Fruit fly (Drosophila melanogaster): ENCODE data around the gene Plzf.

The Plzf gene

DNA sequence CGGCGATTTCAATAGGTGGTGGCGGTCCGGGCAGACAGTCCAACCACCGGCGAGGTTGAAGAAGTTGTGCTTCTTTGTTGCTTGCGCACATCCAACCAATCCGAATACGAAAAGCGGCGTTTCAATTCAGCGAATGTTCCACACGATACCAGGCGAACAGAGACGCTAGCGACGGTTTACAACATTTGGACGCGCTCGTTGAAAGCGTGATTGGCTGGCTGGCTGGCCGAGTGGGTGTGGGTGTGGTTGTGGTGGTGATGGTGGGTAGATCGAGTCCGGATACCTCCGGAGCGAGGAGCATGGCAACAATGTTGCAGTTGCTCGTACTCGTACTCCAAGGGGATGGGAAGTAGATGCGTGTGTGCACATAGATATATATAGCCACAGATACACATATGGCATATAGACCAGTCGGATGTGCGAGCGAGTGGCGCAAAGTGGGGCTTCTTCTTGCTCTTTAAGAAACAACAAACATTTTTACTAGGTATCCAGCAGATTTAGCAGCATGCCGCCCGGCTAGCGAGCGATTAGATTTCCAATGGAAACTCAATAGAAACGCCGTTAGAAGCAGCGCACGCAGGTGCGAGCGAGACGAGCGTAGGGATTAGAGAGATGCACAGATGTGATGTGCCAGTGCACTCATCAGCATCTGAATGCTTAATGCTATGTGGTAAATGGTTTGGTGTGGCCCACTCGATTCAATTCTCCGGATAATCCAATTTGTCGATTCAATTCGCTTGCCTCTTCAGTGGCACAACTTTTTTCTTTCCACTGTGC lies 38.4 kb downstream of the Plzf start:
- peak; percentile 91 for TF ChIP-seq CG13204 (GFP tag; optimal IDR thresholded peaks at IDR 0.05)
- peak; percentile 18 for TF ChIP-seq Pif1B (GFP tag; optimal IDR thresholded peaks at IDR 0.05)
- no peak for TF ChIP-seq CG4496 (GFP tag; IDR thresholded peaks at IDR 0.05)
- peak; percentile 19 for TF ChIP-seq CG14655 (GFP tag; optimal IDR thresholded peaks at IDR 0.05)
- TF ChIP-seq gl (tag; optimal IDR thresholded peaks at IDR 0.05): peak; percentile 3
- peak; percentile 30 for TF ChIP-seq Snoo (tag; optimal IDR thresholded peaks at IDR 0.05)
- no peak for TF ChIP-seq Ets98B (GFP tag; IDR thresholded peaks at IDR 0.05)
- peak; percentile 93 for TF ChIP-seq EcR (GFP tag; optimal IDR thresholded peaks at IDR 0.05)

DNA sequence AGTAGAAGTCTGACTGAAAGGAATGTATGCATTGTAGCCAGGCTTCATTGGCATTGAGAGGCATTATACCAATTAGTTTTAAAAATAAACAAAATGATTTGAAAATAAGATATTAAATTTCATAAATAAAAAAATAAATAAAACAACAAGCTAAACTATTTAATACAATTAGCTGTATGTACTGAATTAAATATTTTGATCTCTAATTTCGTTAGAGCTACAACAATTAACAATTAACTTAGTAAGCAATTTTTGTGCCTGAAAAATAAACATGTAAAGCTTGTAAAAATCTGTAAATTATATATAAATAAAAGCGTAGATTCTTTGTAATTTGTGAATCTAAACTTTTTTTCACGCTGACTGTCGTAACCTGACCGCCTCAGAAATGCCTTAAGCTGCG lies 40.9 kb downstream of the Plzf start, which contains the start of gene Rh5:
TSS of gene Rh5 (plus strand) at position 301 of the 400 bp plus-strand sequence.
- TF ChIP-seq EcR (GFP tag; optimal IDR thresholded peaks at IDR 0.05): no peak
- TF ChIP-seq CG15710 (tag; optimal IDR thresholded peaks at IDR 0.05): no peak
- no peak for TF ChIP-seq CG10348 (GFP tag; IDR thresholded peaks at IDR 0.05)
- TF ChIP-seq Ets98B (GFP tag; IDR thresholded peaks at IDR 0.05): no peak
- TF ChIP-seq CG8159 (tag; optimal IDR thresholded peaks at IDR 0.05): no peak
- no peak for TF ChIP-seq CG9948 (tag; optimal IDR thresholded peaks at IDR 0.05)
- TF ChIP-seq gl (tag; optimal IDR thresholded peaks at IDR 0.05): no peak
- no peak for TF ChIP-seq rn (GFP tag; IDR thresholded peaks at IDR 0.05)
- no peak for TF ChIP-seq CG8301 (tag; optimal IDR thresholded peaks at IDR 0.05)
- TF ChIP-seq Snoo (tag; optimal IDR thresholded peaks at IDR 0.05): no peak
- TF ChIP-seq CG17806 (tag; optimal IDR thresholded peaks at IDR 0.05): no peak
- no peak for TF ChIP-seq CG4496 (GFP tag; IDR thresholded peaks at IDR 0.05)
- TF ChIP-seq CG12605 (GFP tag; IDR thresholded peaks at IDR 0.05): no peak
- TF ChIP-seq CG14655 (GFP tag; optimal IDR thresholded peaks at IDR 0.05): no peak
- TF ChIP-seq Pif1B (GFP tag; optimal IDR thresholded peaks at IDR 0.05): no peak

DNA sequence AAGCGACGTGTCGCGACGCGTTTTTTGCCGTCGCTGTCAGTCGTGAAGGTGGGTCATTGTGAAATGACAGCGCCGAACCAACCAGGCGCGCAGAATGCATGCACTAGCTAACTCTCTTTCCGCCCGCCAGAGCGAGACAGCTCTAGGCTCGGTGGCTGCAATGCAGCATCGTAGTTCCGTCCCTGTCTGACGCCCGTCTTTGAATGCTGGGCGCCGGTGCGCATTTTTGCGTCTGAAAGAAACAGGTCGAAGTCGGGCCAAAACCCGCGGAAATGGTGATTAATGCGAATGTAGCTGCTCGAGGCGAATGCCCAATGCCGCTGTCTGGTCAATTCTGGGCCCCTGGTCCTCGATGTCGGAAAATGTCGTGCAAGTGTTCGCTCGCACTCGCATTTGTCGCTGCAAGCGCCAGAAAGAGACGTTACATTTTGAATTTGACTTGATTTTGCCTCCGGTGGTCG lies 41.4 kb downstream of the Plzf start:
- TF ChIP-seq Ets98B (GFP tag; IDR thresholded peaks at IDR 0.05) (no peak), CG9948 (tag; optimal IDR thresholded peaks at IDR 0.05) (peak; percentile 17), rn (GFP tag; IDR thresholded peaks at IDR 0.05) (no peak), CG15710 (tag; optimal IDR thresholded peaks at IDR 0.05) (peak; percentile 53), D1 (tag; optimal IDR thresholded peaks at IDR 0.05) (no peak), CG8159 (tag; optimal IDR thresholded peaks at IDR 0.05) (peak; percentile 36), fd96Ca (GFP tag; IDR thresholded peaks at IDR 0.05) (no peak), CG10348 (GFP tag; IDR thresholded peaks at IDR 0.05) (no peak), Pif1A (GFP tag; optimal IDR thresholded peaks at IDR 0.05) (peak; percentile 68), CG13204 (GFP tag; optimal IDR thresholded peaks at IDR 0.05) (peak; percentile 97), CG12605 (GFP tag; IDR thresholded peaks at IDR 0.05) (no peak), EcR (GFP tag; optimal IDR thresholded peaks at IDR 0.05) (peak; percentile 98), CG4496 (GFP tag; IDR thresholded peaks at IDR 0.05) (no peak), gl (tag; optimal IDR thresholded peaks at IDR 0.05) (peak; percentile 74), Snoo (tag; optimal IDR thresholded peaks at IDR 0.05) (peak; percentile 84), Pif1B (GFP tag; optimal IDR thresholded peaks at IDR 0.05) (peak; percentile 67), CG8301 (tag; optimal IDR thresholded peaks at IDR 0.05) (peak; percentile 77), CG14655 (GFP tag; optimal IDR thresholded peaks at IDR 0.05) (peak; percentile 70), CG32121 (GFP tag; IDR thresholded peaks at IDR 0.05) (no peak), CG17806 (tag; optimal IDR thresholded peaks at IDR 0.05) (peak; percentile 27), CG34367 (tag; optimal IDR thresholded peaks at IDR 0.05) (peak; percentile 51)

DNA sequence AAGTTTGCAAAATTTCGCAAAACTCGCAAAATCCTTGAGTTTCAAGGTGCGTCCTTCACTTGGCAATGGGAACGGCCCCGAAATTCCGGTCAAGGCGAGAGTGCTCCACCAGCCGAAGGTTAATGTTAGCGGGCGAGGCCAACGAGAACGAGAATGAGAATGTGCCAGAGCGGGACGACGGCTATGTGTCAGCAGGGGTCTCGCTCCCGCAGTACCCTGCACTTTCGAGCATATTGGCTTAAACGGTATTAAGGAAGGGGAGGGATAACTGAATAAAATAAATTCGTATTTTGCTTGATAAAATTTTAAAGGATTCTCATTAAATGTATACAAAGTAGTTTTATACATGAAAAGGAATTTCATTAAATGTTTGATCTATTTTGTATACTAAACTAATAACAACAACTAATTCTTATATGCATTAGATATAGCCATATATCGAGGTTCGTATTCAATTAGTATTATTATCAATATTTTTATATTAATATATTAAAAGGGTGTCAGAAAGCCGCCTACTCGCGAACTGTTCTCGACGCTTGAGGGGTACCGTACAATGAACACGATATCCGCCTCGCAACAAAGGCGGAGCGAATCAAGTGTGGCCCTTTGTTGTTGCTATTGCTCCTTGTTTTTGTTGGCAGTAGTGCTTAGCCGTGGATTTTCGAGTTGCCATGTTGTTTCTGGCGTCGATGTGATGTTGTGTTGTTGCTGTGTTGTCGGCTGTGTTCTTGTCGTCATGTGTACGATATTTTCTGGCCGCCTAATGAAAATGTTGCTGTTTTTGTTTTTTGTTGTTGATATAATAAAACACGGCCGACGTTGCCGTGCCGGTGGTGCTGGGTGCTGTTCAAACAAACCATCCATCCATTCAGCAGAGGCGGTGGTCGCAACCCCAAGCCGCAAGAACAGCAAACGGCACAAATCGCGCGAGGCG lies 42.1 kb downstream of the Plzf start:
- TF ChIP-seq CG9948 (tag; optimal IDR thresholded peaks at IDR 0.05) (peak; percentile 94), Pif1B (GFP tag; optimal IDR thresholded peaks at IDR 0.05) (peak; percentile 87), EcR (GFP tag; optimal IDR thresholded peaks at IDR 0.05) (no peak), CG4496 (GFP tag; IDR thresholded peaks at IDR 0.05) (no peak), CG10348 (GFP tag; IDR thresholded peaks at IDR 0.05) (no peak), CG14655 (GFP tag; optimal IDR thresholded peaks at IDR 0.05) (peak; percentile 95), gl (tag; optimal IDR thresholded peaks at IDR 0.05) (peak; percentile 27), Pif1A (GFP tag; optimal IDR thresholded peaks at IDR 0.05) (peak; percentile 75), CG12605 (GFP tag; IDR thresholded peaks at IDR 0.05) (no peak), CG17806 (tag; optimal IDR thresholded peaks at IDR 0.05) (peak; percentile 90), CG8301 (tag; optimal IDR thresholded peaks at IDR 0.05) (peak; percentile 90), Ets98B (GFP tag; IDR thresholded peaks at IDR 0.05) (no peak), CG8159 (tag; optimal IDR thresholded peaks at IDR 0.05) (peak; percentile 97), CG34367 (tag; optimal IDR thresholded peaks at IDR 0.05) (peak; percentile 85), Snoo (tag; optimal IDR thresholded peaks at IDR 0.05) (peak; percentile 87), CG15710 (tag; optimal IDR thresholded peaks at IDR 0.05) (peak; percentile 94), rn (GFP tag; IDR thresholded peaks at IDR 0.05) (no peak), fd96Ca (GFP tag; IDR thresholded peaks at IDR 0.05) (no peak), D1 (tag; optimal IDR thresholded peaks at IDR 0.05) (peak; percentile 87), CG13204 (GFP tag; optimal IDR thresholded peaks at IDR 0.05) (peak; percentile 48), CG32121 (GFP tag; IDR thresholded peaks at IDR 0.05) (no peak)

Measured in whole organism, pupa.